Fruit fly (Drosophila melanogaster) Kc167 (cell line): ENCODE measurements around the gene CG7579.

Experiments
- Myc ChIP-seq: fragments of >200 bp; optimal IDR thresholded peaks from 2 replicates; lab custom pipeline; 2017; ENCODE audit warnings: missing external identifiers
- Sin3A ChIP-seq: fragments of >200 bp; optimal IDR thresholded peaks from 2 replicates; lab custom pipeline; 2018; ENCODE audit warnings: missing external identifiers
- h ChIP-seq: fragments of >200 bp; optimal IDR thresholded peaks from 3 replicates; lab custom pipeline; 2018; ENCODE audit warnings: missing external identifiers
- insv ChIP-seq: fragments of >200 bp; optimal IDR thresholded peaks from 3 replicates; lab custom pipeline; 2018; ENCODE audit warnings: missing external identifiers
- psq ChIP-seq: fragments of >200 bp; optimal IDR thresholded peaks from 2 replicates; lab custom pipeline; 2017; ENCODE audit warnings: missing external identifiers
- ttk ChIP-seq: sonication (Bioruptor generic); optimal IDR thresholded peaks from 2 replicates; lab custom pipeline; 2017; ENCODE audit warnings: missing external identifiers

CG7579 gene

dm6 chr3L:15711164-15711563 lies 27.9 kb upstream of the CG7579 start:
- no peak for TF ChIP-seq Sin3A (lab: Kevin White, UChicago)
- no peak for TF ChIP-seq insv
- TF ChIP-seq h (lab: Kevin White, UChicago): no peak
- no peak for TF ChIP-seq ttk (lab: Kevin White, UChicago)
- TF ChIP-seq psq (lab: Kevin White, UChicago): no peak
- no peak for TF ChIP-seq Myc (lab: Kevin White, UChicago)

dm6 chr3L:15710125-15710524 lies 26.9 kb upstream of the CG7579 start:
- TF ChIP-seq h (lab: Kevin White, UChicago): no peak
- TF ChIP-seq Sin3A (lab: Kevin White, UChicago): no peak
- no peak for TF ChIP-seq Myc (lab: Kevin White, UChicago)
- TF ChIP-seq psq (lab: Kevin White, UChicago): no peak
- TF ChIP-seq ttk (lab: Kevin White, UChicago): no peak
- no peak for TF ChIP-seq insv

dm6 chr3L:15708579-15708978 lies 25.3 kb upstream of the CG7579 start:
- TF ChIP-seq h (lab: Kevin White, UChicago) (no peak), Myc (lab: Kevin White, UChicago) (no peak), insv (no peak), psq (lab: Kevin White, UChicago) (no peak), Sin3A (lab: Kevin White, UChicago) (no peak), ttk (lab: Kevin White, UChicago) (no peak)

- TF ChIP-seq ttk (lab: Kevin White, UChicago) (no peak), insv (no peak), Myc (lab: Kevin White, UChicago) (no peak), h (lab: Kevin White, UChicago) (no peak), Sin3A (lab: Kevin White, UChicago) (no peak), psq (lab: Kevin White, UChicago) (no peak)
Measured at dm6 chr3L:15708158-15708557, 24.9 kb upstream of the CG7579 start.

- TF ChIP-seq Myc (lab: Kevin White, UChicago): no peak
- no peak for TF ChIP-seq ttk (lab: Kevin White, UChicago)
- TF ChIP-seq psq (lab: Kevin White, UChicago): no peak
- no peak for TF ChIP-seq insv
- TF ChIP-seq Sin3A (lab: Kevin White, UChicago): no peak
- no peak for TF ChIP-seq h (lab: Kevin White, UChicago)
Measured at dm6 chr3L:15706199-15706598, 23.0 kb upstream of the CG7579 start.

dm6 chr3L:15704250-15704985 lies 21.2 kb upstream of the CG7579 start:
- no peak for TF ChIP-seq Myc (lab: Kevin White, UChicago)
- no peak for TF ChIP-seq insv
- no peak for TF ChIP-seq psq (lab: Kevin White, UChicago)
- no peak for TF ChIP-seq Sin3A (lab: Kevin White, UChicago)
- TF ChIP-seq h (lab: Kevin White, UChicago): no peak
- no peak for TF ChIP-seq ttk (lab: Kevin White, UChicago)

dm6 chr3L:15703330-15704119 lies 20.3 kb upstream of the CG7579 start:
- no peak for TF ChIP-seq h (lab: Kevin White, UChicago)

- TF ChIP-seq h (lab: Kevin White, UChicago): no peak
- TF ChIP-seq Myc (lab: Kevin White, UChicago): no peak
- no peak for TF ChIP-seq psq (lab: Kevin White, UChicago)
- no peak for TF ChIP-seq Sin3A (lab: Kevin White, UChicago)
- no peak for TF ChIP-seq insv
- TF ChIP-seq ttk (lab: Kevin White, UChicago): no peak
Measured at dm6 chr3L:15702191-15702590, 18.9 kb upstream of the CG7579 start.

dm6 chr3L:15700338-15700966 lies 17.2 kb upstream of the CG7579 start:
- no peak for TF ChIP-seq insv
- no peak for TF ChIP-seq Sin3A (lab: Kevin White, UChicago)
- no peak for TF ChIP-seq ttk (lab: Kevin White, UChicago)
- TF ChIP-seq psq (lab: Kevin White, UChicago): no peak
- no peak for TF ChIP-seq Myc (lab: Kevin White, UChicago)

- TF ChIP-seq Sin3A (lab: Kevin White, UChicago): no peak
- no peak for TF ChIP-seq h (lab: Kevin White, UChicago)
- no peak for TF ChIP-seq Myc (lab: Kevin White, UChicago)
- no peak for TF ChIP-seq ttk (lab: Kevin White, UChicago)
- TF ChIP-seq insv: no peak
- no peak for TF ChIP-seq psq (lab: Kevin White, UChicago)
Measured at dm6 chr3L:15699626-15700337, 16.5 kb upstream of the CG7579 start, which contains the start of gene comm2. TSS of gene comm2 (minus strand) at chr3L:15699850.

dm6 chr3L:15697916-15698315 lies 14.7 kb upstream of the CG7579 start:
- TF ChIP-seq Myc (lab: Kevin White, UChicago) (no peak), insv (no peak), h (lab: Kevin White, UChicago) (no peak)
